Fruit fly (Drosophila melanogaster) whole organism, wandering third instar larva: ENCODE results near the gene Lcp65Ag2.

Source experiments
- Abd-B ChIP-seq: fragments of >200 bp; optimal IDR thresholded peaks from 2 replicates; lab custom pipeline; 2017; ENCODE audit warnings: missing biosample characterization, missing genetic modification characterization
- CG9705 ChIP-seq: fragments of 200-800 bp; sonication (Bioruptor generic); optimal IDR thresholded peaks from 2 replicates; lab custom pipeline; 2018; ENCODE audit warnings: missing biosample characterization, mild to moderate bottlenecking, missing genetic modification characterization
- CrebA ChIP-seq: fragments of 200-800 bp; sonication (Bioruptor generic); optimal IDR thresholded peaks from 2 replicates; lab custom pipeline; 2016; ENCODE audit warnings: missing biosample characterization, mild to moderate bottlenecking, missing genetic modification characterization, borderline replicate concordance
- Dif ChIP-seq: fragments of 200-275, 200-300 bp; sonication (Bioruptor generic); optimal IDR thresholded peaks from 2 replicates; lab custom pipeline; 2018; ENCODE audit warnings: missing biosample characterization, missing genetic modification characterization; ENCODE audit not compliant: partially characterized antibody
- GATAd ChIP-seq: sonication (Bioruptor generic); optimal IDR thresholded peaks from 2 replicates; lab custom pipeline; 2016; ENCODE audit warnings: missing biosample characterization, missing genetic modification characterization
- HLH106 ChIP-seq: fragments of 200-800 bp; optimal IDR thresholded peaks from 3 replicates; lab custom pipeline; 2019; ENCODE audit warnings: missing biosample characterization, mild to moderate bottlenecking, missing genetic modification characterization, moderate library complexity
- Hnf4 ChIP-seq: fragments of 200-800 bp; sonication (Bioruptor generic); optimal IDR thresholded peaks from 2 replicates; lab custom pipeline; 2016; ENCODE audit warnings: missing biosample characterization, mild to moderate bottlenecking, missing genetic modification characterization
- Hr78 ChIP-seq: fragments of >200 bp; optimal IDR thresholded peaks from 2 replicates; lab custom pipeline; 2017; ENCODE audit warnings: missing biosample characterization, missing genetic modification characterization
- Hr83 ChIP-seq: fragments of 200-300 bp; sonication (Bioruptor generic); optimal IDR thresholded peaks from 2 replicates; lab custom pipeline; 2016; ENCODE audit warnings: missing biosample characterization, mild to moderate bottlenecking, missing genetic modification characterization, moderate library complexity; ENCODE audit not compliant: poor library complexity, severe bottlenecking
- Jra ChIP-seq: sonication (Bioruptor generic); optimal IDR thresholded peaks from 2 replicates; lab custom pipeline; 2016; ENCODE audit warnings: missing biosample characterization, missing genetic modification characterization
- Mio ChIP-seq: sonication (Bioruptor generic); optimal IDR thresholded peaks from 2 replicates; lab custom pipeline; 2016; ENCODE audit warnings: missing biosample characterization, missing genetic modification characterization
- Myc ChIP-seq: fragments of >200 bp; optimal IDR thresholded peaks from 2 replicates; lab custom pipeline; 2017
- N ChIP-seq: fragments of >200 bp; optimal IDR thresholded peaks from 2 replicates; lab custom pipeline; 2018; ENCODE audit warnings: missing biosample characterization, missing external identifiers, missing genetic modification characterization
- OdsH ChIP-seq: fragments of 200-800 bp; sonication (Bioruptor generic); optimal IDR thresholded peaks from 2 replicates; lab custom pipeline; 2016; ENCODE audit warnings: missing biosample characterization, mild to moderate bottlenecking, missing genetic modification characterization
- Rel ChIP-seq, 2 experiments: fragments of 200-800 bp; sonication (Bioruptor generic) in 1 of 2; optimal IDR thresholded peaks; 2 replicates in 1 of 2; 3 replicates in 1 of 2; lab custom pipeline; 2016 to 2019; ENCODE audit warnings: mild to moderate bottlenecking in 2 of 2, missing biosample characterization in 2 of 2, missing genetic modification characterization in 2 of 2, moderate library complexity in 1 of 2
- Sp1 ChIP-seq: fragments of 200-800 bp; sonication (Bioruptor generic); optimal IDR thresholded peaks from 3 replicates; lab custom pipeline; 2019; ENCODE audit warnings: missing biosample characterization, mild to moderate bottlenecking, missing genetic modification characterization, moderate library complexity
- Vsx2 ChIP-seq: fragments of 200-300, 225-300 bp; sonication (Bioruptor generic); optimal IDR thresholded peaks from 2 replicates; lab custom pipeline; 2018; ENCODE audit warnings: missing biosample characterization, missing genetic modification characterization; ENCODE audit not compliant: partially characterized antibody
- brk ChIP-seq: fragments of 200-800 bp; sonication (Bioruptor generic); optimal IDR thresholded peaks from 2 replicates; lab custom pipeline; 2016; ENCODE audit warnings: missing biosample characterization, mild to moderate bottlenecking, missing genetic modification characterization
- dl ChIP-seq, 2 experiments: fragments of 175-275, 200-275 bp in 1 of 2; fragments of 200-275 bp in 1 of 2; sonication (Bioruptor generic); optimal IDR thresholded peaks; lab custom pipeline; 2018; ENCODE audit warnings: mild to moderate bottlenecking in 2 of 2, missing biosample characterization in 2 of 2, missing genetic modification characterization in 2 of 2, moderate library complexity in 2 of 2; ENCODE audit not compliant: partially characterized antibody in 2 of 2, insufficient read depth in 1 of 2
- dmrt93B ChIP-seq: fragments of 200-800 bp; sonication (Bioruptor generic); optimal IDR thresholded peaks from 2 replicates; lab custom pipeline; 2018; ENCODE audit warnings: missing biosample characterization, mild to moderate bottlenecking, missing genetic modification characterization
- dsf ChIP-seq: sonication (Bioruptor generic); optimal IDR thresholded peaks from 2 replicates; lab custom pipeline; 2016; ENCODE audit warnings: missing biosample characterization, missing genetic modification characterization, borderline replicate concordance
- fru ChIP-seq: fragments of 200-800 bp; sonication (Bioruptor generic); optimal IDR thresholded peaks from 3 replicates; lab custom pipeline; 2016; ENCODE audit warnings: missing biosample characterization, mild to moderate bottlenecking, missing genetic modification characterization
- lola ChIP-seq: fragments of >200 bp; optimal IDR thresholded peaks from 2 replicates; lab custom pipeline; 2017; ENCODE audit warnings: missing biosample characterization, missing genetic modification characterization
- pan ChIP-seq: fragments of >200 bp; optimal IDR thresholded peaks from 2 replicates; lab custom pipeline; 2017
- psq ChIP-seq: fragments of 200-800 bp; sonication (Bioruptor generic); optimal IDR thresholded peaks from 3 replicates; lab custom pipeline; 2017; ENCODE audit warnings: missing biosample characterization, mild to moderate bottlenecking, missing genetic modification characterization, moderate library complexity
- rgr ChIP-seq: fragments of 200-800 bp; sonication (Bioruptor generic); optimal IDR thresholded peaks from 3 replicates; lab custom pipeline; 2016; ENCODE audit warnings: missing biosample characterization, mild to moderate bottlenecking, missing genetic modification characterization
- sage ChIP-seq: fragments of 200-800 bp; sonication (Bioruptor generic); optimal IDR thresholded peaks from 2 replicates; lab custom pipeline; 2016; ENCODE audit warnings: missing biosample characterization, mild to moderate bottlenecking, missing genetic modification characterization
- sv ChIP-seq: fragments of 200-800 bp; sonication (Bioruptor generic); optimal IDR thresholded peaks from 3 replicates; lab custom pipeline; 2016; ENCODE audit warnings: missing biosample characterization, missing genetic modification characterization
- usp ChIP-seq: fragments of >200 bp; optimal IDR thresholded peaks from 2 replicates; lab custom pipeline; 2017; ENCODE audit warnings: missing biosample characterization, missing genetic modification characterization
- woc ChIP-seq: sonication (Bioruptor generic); optimal IDR thresholded peaks from 2 replicates; lab custom pipeline; 2016; ENCODE audit warnings: missing biosample characterization, mild to moderate bottlenecking, missing genetic modification characterization

Lcp65Ag2 gene

DNA sequence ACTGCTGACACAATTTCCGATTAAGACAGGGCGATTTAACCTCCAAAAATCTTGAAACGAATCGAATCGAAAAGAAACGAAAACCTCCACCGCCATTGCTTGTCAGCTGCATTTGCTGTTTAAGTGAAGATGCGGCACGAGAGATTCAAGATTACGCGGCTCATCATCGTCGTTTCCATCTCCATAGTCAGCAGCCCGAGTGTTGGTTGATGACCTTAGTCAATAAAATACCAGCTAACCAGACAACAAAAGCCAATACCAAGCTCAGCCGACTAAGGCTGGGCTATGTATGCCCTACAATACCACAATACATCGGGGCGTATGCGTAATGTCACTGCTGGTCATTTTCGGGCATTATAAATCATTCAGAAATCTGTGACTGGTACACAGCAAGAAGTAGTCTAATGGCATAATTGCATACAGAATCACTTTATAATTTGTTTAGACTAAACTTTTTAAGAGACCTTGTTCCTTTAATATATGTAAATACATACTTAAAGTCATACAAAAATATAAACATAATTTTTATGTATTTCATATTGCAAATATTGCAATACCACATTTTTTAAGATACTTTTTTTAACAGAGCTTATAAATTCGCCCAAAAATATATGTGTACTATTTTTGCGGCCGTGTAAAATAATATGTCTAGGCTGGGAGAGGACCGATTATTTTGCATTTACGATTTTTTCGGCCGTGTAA is 7.5 kb upstream of the Lcp65Ag2 start:
- TF ChIP-seq rgr: no peak
- no peak for TF ChIP-seq psq
- no peak for TF ChIP-seq CG9705 (GFP tag; lab: Kevin White, UChicago)
- TF ChIP-seq Hnf4 (GFP tag; lab: Kevin White, UChicago): no peak
- TF ChIP-seq OdsH (GFP tag; lab: Kevin White, UChicago): no peak
- TF ChIP-seq Hr83 (GFP tag; lab: Kevin White, UChicago): no peak
- TF ChIP-seq dl (GFP tag; optimal IDR thresholded peaks at IDR 0.05; lab: Kevin White, UChicago; ENCODE audit: insufficient read depth in 1 of 2, partially characterized antibody in 2 of 2): no peak
- no peak for TF ChIP-seq brk (GFP tag; lab: Kevin White, UChicago)
- TF ChIP-seq, all 38 proteins: peak for 0

DNA sequence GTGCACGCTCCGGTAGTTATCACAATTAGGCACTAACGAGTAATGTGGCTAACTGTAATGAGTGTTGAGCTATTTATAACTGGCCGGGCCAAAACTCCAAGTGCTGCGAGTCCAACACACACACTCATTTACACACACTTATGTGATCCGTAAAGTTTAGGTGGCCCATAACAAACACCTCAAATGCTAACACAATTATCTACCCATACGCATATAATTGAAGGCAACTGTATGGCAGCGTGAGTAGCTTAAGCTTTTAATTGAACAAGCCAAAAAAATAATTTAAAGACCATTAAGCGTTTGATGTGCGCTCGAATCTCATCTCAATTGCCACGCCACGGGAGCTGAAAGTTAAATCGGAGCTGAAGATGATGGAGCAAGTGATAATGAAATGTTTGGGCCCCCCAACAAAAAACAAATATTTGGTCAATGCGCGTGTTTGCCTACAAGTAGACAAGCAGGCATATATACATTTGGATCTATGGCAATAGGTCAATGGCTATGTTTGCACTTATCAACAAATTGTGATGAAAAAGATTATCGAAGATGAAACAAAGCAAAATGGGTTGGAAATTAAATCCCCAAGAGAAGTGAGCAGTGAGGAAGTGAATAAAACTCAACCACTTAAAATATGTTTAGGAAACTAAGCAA is 6.7 kb upstream of the Lcp65Ag2 start, which contains the start of gene Cpr65Av:
Cpr65Av (minus strand) TSS at position 51 of the 651 bp plus-strand sequence.
- no peak for TF ChIP-seq Abd-B (GFP tag; lab: Kevin White, UChicago)
- no peak for TF ChIP-seq Sp1 (GFP tag; lab: Kevin White, UChicago)
- TF ChIP-seq Hr83 (GFP tag; lab: Kevin White, UChicago): no peak
- no peak for TF ChIP-seq rgr
- TF ChIP-seq dmrt93B: no peak
- no peak for TF ChIP-seq sage (GFP tag; lab: Kevin White, UChicago)
- TF ChIP-seq N (GFP tag; lab: Kevin White, UChicago): no peak
- no peak for TF ChIP-seq Jra (GFP tag; lab: Kevin White, UChicago)
- TF ChIP-seq fru (GFP tag; lab: Kevin White, UChicago): no peak

DNA sequence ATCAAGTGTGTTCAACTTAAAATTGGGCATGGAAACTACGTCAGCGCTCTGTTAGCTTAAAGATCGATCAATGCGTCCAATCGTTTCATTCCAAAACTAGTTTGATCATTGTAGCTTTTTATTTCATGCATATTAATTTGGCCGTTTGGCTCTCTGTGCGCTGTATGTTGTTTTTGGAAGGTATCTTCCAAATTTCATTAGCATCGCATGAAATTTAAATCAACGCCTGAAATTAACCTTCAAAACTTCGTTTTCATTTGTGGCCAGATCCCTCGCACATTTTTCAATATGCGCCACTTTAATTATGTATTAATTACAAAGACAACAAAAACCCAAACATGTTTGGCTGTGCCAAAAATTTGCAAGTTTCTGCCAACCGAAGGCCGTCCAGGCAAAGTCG is 5.2 kb upstream of the Lcp65Ag2 start:
- no peak for TF ChIP-seq CG9705 (GFP tag; lab: Kevin White, UChicago)
- TF ChIP-seq brk (GFP tag; lab: Kevin White, UChicago): no peak
- TF ChIP-seq Dif (GFP tag; lab: Kevin White, UChicago): no peak
- TF ChIP-seq Rel (GFP tag; optimal IDR thresholded peaks at IDR 0.05; lab: Kevin White, UChicago): no peak
- TF ChIP-seq Rel (tag; optimal IDR thresholded peaks at IDR 0.05; lab: Kevin White, UChicago): no peak
- no peak for TF ChIP-seq Vsx2 (GFP tag; lab: Kevin White, UChicago)
- TF ChIP-seq usp (GFP tag; lab: Kevin White, UChicago): no peak
- no peak for TF ChIP-seq Hr78 (GFP tag; lab: Kevin White, UChicago)
- no peak for TF ChIP-seq Myc
- no peak for TF ChIP-seq Jra (GFP tag; lab: Kevin White, UChicago)
- no peak for TF ChIP-seq dsf
- TF ChIP-seq dl (GFP tag; optimal IDR thresholded peaks at IDR 0.05; lab: Kevin White, UChicago; ENCODE audit: insufficient read depth in 1 of 2, partially characterized antibody in 2 of 2): no peak
- TF ChIP-seq Mio (GFP tag; lab: Kevin White, UChicago): no peak
- no peak for TF ChIP-seq HLH106
- TF ChIP-seq pan (lab: Kevin White, UChicago): no peak

- TF ChIP-seq GATAd (GFP tag; lab: Kevin White, UChicago) (no peak), rgr (no peak), sv (GFP tag; lab: Kevin White, UChicago) (no peak), psq (no peak), sage (GFP tag; lab: Kevin White, UChicago) (no peak), Hr83 (GFP tag; lab: Kevin White, UChicago) (no peak), CG9705 (GFP tag; lab: Kevin White, UChicago) (no peak), CrebA (GFP tag; lab: Kevin White, UChicago) (no peak), lola (no peak), brk (GFP tag; lab: Kevin White, UChicago) (no peak), woc (no peak), dsf (no peak)
These were observed 4.6 kb upstream of the Lcp65Ag2 start, which contains the start of gene Lcp65Ae for dm6 chr3L:6138018-6138417. Gene Lcp65Ae, minus strand, starts transcription at chr3L:6138118.
